Fruit fly (Drosophila melanogaster) whole organism, prepupa: ENCODE data around the gene CG43229.
A peak's percentile ranks its signal among the peaks of the same experiment; 100 is the strongest.

Experiments
- Blimp-1 ChIP-seq: fragments of 200-800 bp; sonication (Bioruptor generic); optimal IDR thresholded peaks from 3 replicates; lab custom pipeline; 2017; ENCODE audit warnings: missing biosample characterization, missing genetic modification characterization, mild to moderate bottlenecking, moderate library complexity, missing genetic modification reagents
- CG10631 ChIP-seq: fragments of 200-800 bp; sonication (Bioruptor generic); optimal IDR thresholded peaks from 2 replicates; lab custom pipeline; 2016; ENCODE audit warnings: missing biosample characterization, missing genetic modification characterization
- CG10669 ChIP-seq: fragments of 200-800 bp; sonication (Bioruptor generic); optimal IDR thresholded peaks from 3 replicates; lab custom pipeline; 2018; ENCODE audit warnings: missing biosample characterization, mild to moderate bottlenecking, missing genetic modification characterization, moderate library complexity
- CG11294 ChIP-seq: fragments of 200-800 bp; sonication (Bioruptor generic); IDR thresholded peaks from 2 replicates; pipeline ENCODE4 v1.3.6; 2022; ENCODE audit warnings: missing biosample characterization, missing genetic modification characterization
- CG11762 ChIP-seq: fragments of 200-800 bp; sonication (Bioruptor generic); optimal IDR thresholded peaks from 3 replicates; lab custom pipeline; 2016; ENCODE audit warnings: missing biosample characterization, missing genetic modification characterization; ENCODE audit not compliant: insufficient read depth
- CG11902 ChIP-seq: fragments of 200-800 bp; sonication (Bioruptor generic); optimal IDR thresholded peaks from 3 replicates; lab custom pipeline; 2016; ENCODE audit warnings: missing biosample characterization, missing genetic modification characterization
- CG15336 ChIP-seq: fragments of 200-800 bp; sonication (Bioruptor generic); IDR thresholded peaks from 2 replicates; pipeline ENCODE4 v1.3.6; 2022; ENCODE audit warnings: missing biosample characterization, missing genetic modification characterization
- CG1621 ChIP-seq: fragments of 200-800 bp; sonication (Bioruptor generic); optimal IDR thresholded peaks from 3 replicates; lab custom pipeline; 2018; ENCODE audit warnings: missing biosample characterization, mild to moderate bottlenecking, missing genetic modification characterization
- CG31627 ChIP-seq: fragments of 200-800 bp; sonication (Bioruptor generic); optimal IDR thresholded peaks from 3 replicates; lab custom pipeline; 2016; ENCODE audit warnings: missing biosample characterization, missing genetic modification characterization
- CG3919 ChIP-seq: fragments of 200-800 bp; sonication (Bioruptor generic); optimal IDR thresholded peaks from 3 replicates; lab custom pipeline; 2016; ENCODE audit warnings: missing biosample characterization, missing genetic modification characterization
- CG4318 ChIP-seq: fragments of 200-800 bp; sonication (Bioruptor generic); optimal IDR thresholded peaks from 3 replicates; lab custom pipeline; 2017; ENCODE audit warnings: missing biosample characterization, mild to moderate bottlenecking, missing genetic modification characterization
- CG6163 ChIP-seq: fragments of 200-800 bp; sonication (Bioruptor generic); IDR thresholded peaks from 3 replicates; pipeline ENCODE4 v1.3.6; 2022; ENCODE audit warnings: missing biosample characterization, missing genetic modification characterization
- CG6792 ChIP-seq: fragments of 200-800 bp; sonication (Bioruptor generic); optimal IDR thresholded peaks from 3 replicates; lab custom pipeline; 2016; ENCODE audit warnings: missing biosample characterization, missing genetic modification characterization
- CG6808 ChIP-seq: fragments of 200-800 bp; sonication (Bioruptor generic); optimal IDR thresholded peaks from 3 replicates; lab custom pipeline; 2017; ENCODE audit warnings: missing biosample characterization, missing genetic modification characterization, mild to moderate bottlenecking, moderate library complexity, missing genetic modification reagents
- CG9139 ChIP-seq: fragments of 200-800 bp; sonication (Bioruptor generic); optimal IDR thresholded peaks from 3 replicates; lab custom pipeline; 2017; ENCODE audit warnings: missing biosample characterization, mild to moderate bottlenecking, missing genetic modification characterization
- Eip78C ChIP-seq: fragments of 200-800 bp; sonication (Bioruptor generic); peaks from one replicate; lab custom pipeline; 2016; ENCODE audit warnings: missing biosample characterization, missing genetic modification characterization
- Ets21C ChIP-seq: fragments of 200-800 bp; sonication (Bioruptor generic); optimal IDR thresholded peaks from 3 replicates; lab custom pipeline; 2016; ENCODE audit warnings: missing biosample characterization, missing genetic modification characterization
- Gug ChIP-seq: fragments of 200-800 bp; sonication (Bioruptor generic); IDR thresholded peaks from 2 replicates; pipeline ENCODE4 v1.3.6; 2022; ENCODE audit warnings: missing biosample characterization, missing genetic modification characterization
- Hr38 ChIP-seq: sonication (Bioruptor generic); optimal IDR thresholded peaks from 2 replicates; lab custom pipeline; 2016; ENCODE audit warnings: missing biosample characterization, missing genetic modification characterization
- Lpt ChIP-seq: fragments of 200-800 bp; sonication (Bioruptor generic); optimal IDR thresholded peaks from 3 replicates; lab custom pipeline; 2016; ENCODE audit warnings: missing biosample characterization, missing genetic modification characterization
- Met ChIP-seq: fragments of 200-800 bp; sonication (Bioruptor generic); optimal IDR thresholded peaks from 3 replicates; lab custom pipeline; 2016; ENCODE audit warnings: missing biosample characterization, missing genetic modification characterization
- OdsH ChIP-seq: fragments of 200-800 bp; sonication (Bioruptor generic); optimal IDR thresholded peaks from 3 replicates; lab custom pipeline; 2016; ENCODE audit warnings: missing biosample characterization, missing genetic modification characterization
- Sox102F ChIP-seq: fragments of 200-800 bp; sonication (Bioruptor generic); optimal IDR thresholded peaks from 2 replicates; lab custom pipeline; 2016; ENCODE audit warnings: missing biosample characterization, mild to moderate bottlenecking, missing genetic modification characterization
- Sox14 ChIP-seq: fragments of 200-800 bp; sonication (Bioruptor generic); optimal IDR thresholded peaks from 3 replicates; lab custom pipeline; 2016; ENCODE audit warnings: missing biosample characterization, missing genetic modification characterization
- achi ChIP-seq: fragments of 200-800 bp; sonication (Bioruptor generic); optimal IDR thresholded peaks from 3 replicates; lab custom pipeline; 2016; ENCODE audit warnings: missing biosample characterization, missing genetic modification characterization
- dac ChIP-seq: fragments of 200-800 bp; sonication (Bioruptor generic); optimal IDR thresholded peaks from 2 replicates; lab custom pipeline; 2017; ENCODE audit warnings: missing biosample characterization, mild to moderate bottlenecking, missing genetic modification characterization
- dsx ChIP-seq: fragments of 200-800 bp; optimal IDR thresholded peaks from 3 replicates; lab custom pipeline; 2019; ENCODE audit warnings: missing biosample characterization, mild to moderate bottlenecking, missing genetic modification characterization, moderate library complexity; ENCODE audit not compliant: poor library complexity, severe bottlenecking
- eg ChIP-seq: fragments of 200-800 bp; sonication (Bioruptor generic); IDR thresholded peaks from 3 replicates; pipeline ENCODE4 v1.3.6; 2022; ENCODE audit warnings: missing biosample characterization, missing genetic modification characterization
- esn ChIP-seq: fragments of 200-800 bp; sonication (Bioruptor generic); optimal IDR thresholded peaks from 2 replicates; lab custom pipeline; 2016; ENCODE audit warnings: missing biosample characterization, mild to moderate bottlenecking, missing genetic modification characterization, moderate library complexity
- fd59A ChIP-seq: fragments of 200-800 bp; sonication (Bioruptor generic); optimal IDR thresholded peaks from 2 replicates; lab custom pipeline; 2017; ENCODE audit warnings: missing biosample characterization, mild to moderate bottlenecking, missing genetic modification characterization, missing genetic modification reagents
- fd85E ChIP-seq: fragments of 200-800 bp; sonication (Bioruptor generic); optimal IDR thresholded peaks from 3 replicates; lab custom pipeline; 2016; ENCODE audit warnings: missing biosample characterization, missing genetic modification characterization
- fkh ChIP-seq: fragments of 200-800 bp; sonication (Bioruptor generic); optimal IDR thresholded peaks from 3 replicates; lab custom pipeline; 2017; ENCODE audit warnings: missing biosample characterization, mild to moderate bottlenecking, missing genetic modification characterization, moderate library complexity
- lz ChIP-seq: fragments of 200-800 bp; sonication (Bioruptor generic); optimal IDR thresholded peaks from 3 replicates; lab custom pipeline; 2016; ENCODE audit warnings: missing biosample characterization, missing genetic modification characterization
- pdm3 ChIP-seq: fragments of 200-800 bp; sonication (Bioruptor generic); optimal IDR thresholded peaks from 3 replicates; lab custom pipeline; 2016; ENCODE audit warnings: missing biosample characterization, missing genetic modification characterization
- spab ChIP-seq: fragments of 200-800 bp; sonication (Bioruptor generic); optimal IDR thresholded peaks from 2 replicates; lab custom pipeline; 2017; ENCODE audit warnings: missing biosample characterization, mild to moderate bottlenecking, missing genetic modification characterization, missing genetic modification reagents
- svp ChIP-seq: fragments of 200-800 bp; sonication (Bioruptor generic); peaks from one replicate; lab custom pipeline; 2016; ENCODE audit warnings: missing biosample characterization, missing genetic modification characterization
- topi ChIP-seq: fragments of 200-800 bp; sonication (Bioruptor generic); optimal IDR thresholded peaks from 3 replicates; lab custom pipeline; 2016; ENCODE audit warnings: missing biosample characterization, missing genetic modification characterization

Gene CG43229

dm6 chrX:18139950-18140349 is 1.6 kb downstream of the CG43229 start:
- TF ChIP-seq Eip78C (GFP tag; lab: Kevin White, UChicago) (peak; percentile 60), CG10631 (GFP tag; lab: Kevin White, UChicago) (no peak), svp (GFP tag; lab: Kevin White, UChicago) (peak; percentile 68), Hr38 (no peak), Sox14 (no peak), eg (GFP tag; lab: Robert Waterston, UW) (no peak), CG15336 (no peak)

DNA sequence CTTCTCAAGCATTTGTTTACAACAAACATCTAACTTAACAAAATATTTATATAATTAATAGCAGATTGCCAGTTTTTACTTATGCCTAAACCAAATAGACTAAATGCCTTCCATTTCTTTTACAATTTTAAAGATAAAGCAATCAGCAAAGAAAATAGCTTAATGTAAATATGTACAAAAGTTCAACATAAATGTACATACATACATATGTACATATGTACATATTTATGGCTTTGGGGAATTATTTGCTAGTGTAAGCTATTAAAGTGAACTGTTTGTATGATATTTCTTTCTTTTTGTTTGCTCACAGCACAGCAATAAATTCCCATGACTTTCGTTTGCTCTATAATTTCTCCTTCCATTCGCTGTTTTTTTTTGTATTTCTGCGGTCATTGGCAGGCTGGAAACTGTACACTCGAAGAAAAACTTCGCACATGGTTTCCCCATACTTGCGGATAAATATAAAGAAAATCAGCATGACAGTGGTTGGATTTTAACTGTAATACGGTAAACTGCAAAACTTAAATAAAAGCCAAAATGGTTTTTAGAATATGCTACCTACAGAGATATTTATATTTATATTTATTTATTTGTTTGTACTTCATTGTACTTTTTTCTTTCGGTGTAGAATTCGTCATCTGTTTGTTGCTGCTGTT is 2.7 kb downstream of the CG43229 start:
- peak; percentile 29 for TF ChIP-seq fkh
- no peak for TF ChIP-seq CG6163 (GFP tag; lab: Robert Waterston, UW)
- TF ChIP-seq svp (GFP tag; lab: Kevin White, UChicago) = peak; percentile 6
- TF ChIP-seq Eip78C (GFP tag; lab: Kevin White, UChicago) = no peak

DNA sequence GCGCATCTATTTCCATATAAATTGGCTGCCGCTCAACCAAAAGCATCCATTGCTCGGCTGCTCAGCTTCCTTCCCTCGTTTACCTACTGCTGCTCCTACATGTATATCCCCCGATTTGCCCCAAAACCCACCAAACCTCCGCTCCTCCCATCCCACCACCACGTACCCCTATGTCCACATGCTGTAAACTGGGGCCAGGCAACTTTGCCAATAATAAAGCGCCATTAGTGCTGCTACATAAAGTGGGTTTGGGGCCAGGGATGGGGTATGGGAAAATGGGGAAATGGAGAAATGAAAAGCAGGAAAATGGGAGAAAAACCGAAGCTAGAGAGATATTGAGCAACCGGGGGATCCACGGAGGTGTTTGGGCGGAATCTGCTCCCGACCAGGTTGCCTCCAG is 10.9 kb downstream of the CG43229 start:
- TF ChIP-seq esn (GFP tag; lab: Kevin White, UChicago) (no peak), lz (GFP tag; lab: Kevin White, UChicago) (no peak), dac (GFP tag; lab: Kevin White, UChicago) (no peak), OdsH (GFP tag; lab: Kevin White, UChicago) (no peak), CG11902 (no peak), fkh (no peak), CG6792 (no peak), Met (GFP tag; lab: Kevin White, UChicago) (no peak), eg (GFP tag; lab: Robert Waterston, UW) (no peak), Gug (GFP tag; lab: Robert Waterston, UW) (no peak), CG9139 (no peak), achi (GFP tag; lab: Kevin White, UChicago) (no peak), Lpt (GFP tag; lab: Kevin White, UChicago) (no peak), CG10669 (GFP tag; lab: Kevin White, UChicago) (no peak)

dm6 chrX:18151323-18151722 is 13.0 kb downstream of the CG43229 start:
- TF ChIP-seq Ets21C = no peak
- no peak for TF ChIP-seq lz (GFP tag; lab: Kevin White, UChicago)
- no peak for TF ChIP-seq CG4318 (GFP tag; lab: Kevin White, UChicago)
- TF ChIP-seq Sox102F (GFP tag; lab: Kevin White, UChicago) = no peak
- no peak for TF ChIP-seq CG6808 (GFP tag; lab: Kevin White, UChicago)
- TF ChIP-seq topi (GFP tag; lab: Kevin White, UChicago) = no peak
- TF ChIP-seq fd59A (GFP tag; lab: Kevin White, UChicago) = no peak
- no peak for TF ChIP-seq CG11294
- TF ChIP-seq CG1621 (tag; lab: Kevin White, UChicago) = no peak
- no peak for TF ChIP-seq pdm3 (GFP tag; lab: Kevin White, UChicago)
- no peak for TF ChIP-seq CG31627 (GFP tag; lab: Kevin White, UChicago)
- TF ChIP-seq Blimp-1 = no peak
- TF ChIP-seq CG6792 = no peak
- no peak for TF ChIP-seq Eip78C (GFP tag; lab: Kevin White, UChicago)
- TF ChIP-seq fd85E (GFP tag; lab: Kevin White, UChicago) = no peak
- TF ChIP-seq Sox14 = no peak
- no peak for TF ChIP-seq CG10631 (GFP tag; lab: Kevin White, UChicago)
- TF ChIP-seq dsx (GFP tag; lab: Kevin White, UChicago) = no peak
- no peak for TF ChIP-seq CG6163 (GFP tag; lab: Robert Waterston, UW)

- TF ChIP-seq CG11762 (GFP tag; lab: Kevin White, UChicago) (no peak), CG10631 (GFP tag; lab: Kevin White, UChicago) (no peak), fd85E (GFP tag; lab: Kevin White, UChicago) (no peak), spab (no peak), Ets21C (no peak), CG1621 (tag; lab: Kevin White, UChicago) (no peak), fd59A (GFP tag; lab: Kevin White, UChicago) (no peak), CG6163 (GFP tag; lab: Robert Waterston, UW) (no peak), CG9139 (no peak), CG3919 (GFP tag; lab: Kevin White, UChicago) (no peak)
Observed at dm6 chrX:18153001-18153400, 14.7 kb downstream of the CG43229 start.
